Worm (Caenorhabditis elegans) whole organism, L4/young adult: ENCODE measurements around the gene nspc-20.

Experiments
- W03F9.2 ChIP-seq: fragments of 150-350 bp; optimal IDR thresholded peaks from 2 replicates; lab custom pipeline; 2014; ENCODE audit warnings: missing biosample characterization, missing genetic modification characterization
- him-1 ChIP-seq: sonication (generic microtip); optimal IDR thresholded peaks from 2 replicates; lab custom pipeline; 2016; ENCODE audit warnings: missing genotype, missing genetic modification reagents, missing genetic modification characterization, missing compliant biosample characterization

- TF ChIP-seq him-1 (tag; lab: Kevin White, UChicago): peak; percentile 4
- peak; percentile 41 for TF ChIP-seq W03F9.2 (tag; lab: Kevin White, UChicago)
Measured at ce11 chrX:14480248-14480647, 49.8 kb downstream of the nspc-20 start, which contains the start of gene gfi-3.
